Worm (Caenorhabditis elegans) whole organism, L4 larva: Measurements from ENCODE around the gene srd-27.

Experiments
- mxl-2 ChIP-seq: fragments of 200-800 bp; sonication (Bioruptor generic); conservative IDR thresholded peaks from 2 replicates; pipeline ENCODE4 v1.3.6; 2022; ENCODE audit warnings: missing genetic modification reagents, missing genetic modification characterization, missing compliant biosample characterization
- mxl-3 ChIP-seq: fragments of 200-800 bp; sonication (Bioruptor generic); optimal IDR thresholded peaks from 2 replicates; lab custom pipeline; 2018; ENCODE audit warnings: mild to moderate bottlenecking, missing genetic modification characterization, missing compliant biosample characterization

DNA sequence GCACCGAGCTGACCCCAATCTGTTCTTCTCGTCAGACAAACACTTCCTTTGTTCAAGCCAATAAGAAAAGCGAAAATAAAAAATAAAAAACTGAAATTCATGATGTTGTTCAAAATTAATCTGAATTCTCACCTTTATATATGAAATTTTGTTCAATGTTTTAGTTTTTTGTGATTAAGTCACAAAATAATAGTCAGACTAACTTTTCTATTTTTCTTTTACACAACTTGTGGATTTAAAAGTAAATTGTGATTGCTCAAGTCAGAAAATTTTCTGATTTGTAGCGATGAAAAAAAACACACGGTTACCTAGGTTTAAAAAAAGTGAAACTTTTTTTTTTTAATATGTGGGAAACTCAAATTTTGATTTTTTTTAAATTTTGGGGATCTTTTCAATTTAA is 14.6 kb downstream of the srd-27 start, which contains the start of gene abf-3:
- TF ChIP-seq mxl-2 (GFP tag; lab: Robert Waterston, UW) = no peak
- TF ChIP-seq mxl-3 (GFP tag; lab: Kevin White, UChicago) = no peak
